Worm (Caenorhabditis elegans) whole organism, young adult: ENCODE data around the gene zfp-1.

Experiments
- B0035.1 ChIP-seq: sonication (generic microtip); optimal IDR thresholded peaks from 2 replicates; lab custom pipeline; 2016; ENCODE audit warnings: missing genetic modification characterization, mild to moderate bottlenecking, missing compliant biosample characterization, missing genotype, missing genetic modification reagents
- B0336.3 ChIP-seq: fragments of 200-800 bp; sonication (Bioruptor generic); IDR thresholded peaks from 2 replicates; pipeline ENCODE4 v1.3.6; 2022; ENCODE audit warnings: missing genetic modification characterization, missing compliant biosample characterization
- C06A6.2 ChIP-seq: fragments of 200-800 bp; sonication (Bioruptor generic); conservative IDR thresholded peaks from 2 replicates; pipeline ENCODE4 v1.3.6; 2022; ENCODE audit warnings: missing genetic modification characterization, missing compliant biosample characterization
- D2030.7 ChIP-seq: fragments of 200-800 bp; sonication (Bioruptor generic); IDR thresholded peaks from 2 replicates; pipeline ENCODE4 v1.3.6; 2022; ENCODE audit warnings: missing genetic modification reagents, missing genetic modification characterization, missing compliant biosample characterization
- F22D6.2 ChIP-seq: sonication (generic microtip); optimal IDR thresholded peaks from 2 replicates; lab custom pipeline; 2016; ENCODE audit warnings: mild to moderate bottlenecking, missing genetic modification characterization, missing compliant biosample characterization
- F23B12.7 ChIP-seq: sonication (generic microtip); optimal IDR thresholded peaks from 2 replicates; lab custom pipeline; 2017; ENCODE audit warnings: missing genetic modification characterization, mild to moderate bottlenecking, missing compliant biosample characterization, antibody characterized with exemption, moderate library complexity; ENCODE audit not compliant: insufficient read depth
- F39B2.1 ChIP-seq: fragments of 200-800 bp; sonication (Bioruptor generic); IDR thresholded peaks from 2 replicates; pipeline ENCODE4 v1.3.6; 2022; ENCODE audit warnings: missing genetic modification reagents, missing genetic modification characterization, missing compliant biosample characterization
- F49E8.2 ChIP-seq: sonication (generic microtip); optimal IDR thresholded peaks from 3 replicates; lab custom pipeline; 2017; ENCODE audit warnings: missing genetic modification characterization, mild to moderate bottlenecking, missing compliant biosample characterization, antibody characterized with exemption, moderate library complexity; ENCODE audit not compliant: insufficient read depth
- F57A8.1 ChIP-seq: fragments of 200-800 bp; sonication (Bioruptor generic); optimal IDR thresholded peaks from 2 replicates; lab custom pipeline; 2018; ENCODE audit warnings: mild to moderate bottlenecking, missing genetic modification characterization, moderate library complexity, missing compliant biosample characterization
- Y53G8AR.9 ChIP-seq: fragments of 200-800 bp; sonication (Bioruptor generic); conservative IDR thresholded peaks from 2 replicates; pipeline ENCODE4 v1.3.6; 2022; ENCODE audit warnings: missing genetic modification reagents, missing genetic modification characterization, missing compliant biosample characterization
- atf-7 ChIP-seq: sonication (generic microtip); optimal IDR thresholded peaks from 2 replicates; lab custom pipeline; 2017; ENCODE audit warnings: mild to moderate bottlenecking, missing genetic modification characterization, missing compliant biosample characterization
- athp-1 ChIP-seq: sonication (generic microtip); optimal IDR thresholded peaks from 2 replicates; lab custom pipeline; 2017; ENCODE audit warnings: mild to moderate bottlenecking, missing genetic modification characterization, missing compliant biosample characterization
- cebp-1 ChIP-seq, 2 experiments: fragments of 200-800 bp in 1 of 2; sonication (Bioruptor generic) in 1 of 2; sonication (generic microtip) in 1 of 2; IDR thresholded peaks in 1 of 2; optimal IDR thresholded peaks in 1 of 2; 2 replicates each; pipeline versions ENCODE4 v1.3.6 to Lab custom; 2017 to 2022; ENCODE audit warnings: missing compliant biosample characterization in 2 of 2, missing genetic modification characterization in 2 of 2, mild to moderate bottlenecking in 1 of 2, missing genetic modification reagents in 1 of 2, moderate library complexity in 1 of 2
- ceh-100 ChIP-seq: fragments of 200-800 bp; sonication (Bioruptor generic); IDR thresholded peaks from 2 replicates; pipeline ENCODE4 v1.3.6; 2022; ENCODE audit warnings: missing genetic modification reagents, missing genetic modification characterization, missing compliant biosample characterization
- ceh-27 ChIP-seq: fragments of 200-800 bp; sonication (Bioruptor generic); optimal IDR thresholded peaks from 2 replicates; lab custom pipeline; 2018; ENCODE audit warnings: mild to moderate bottlenecking, missing genetic modification characterization, moderate library complexity, missing compliant biosample characterization
- die-1 ChIP-seq: sonication (generic microtip); optimal IDR thresholded peaks from 2 replicates; lab custom pipeline; 2016; ENCODE audit warnings: missing genotype, mild to moderate bottlenecking, missing genetic modification characterization, missing compliant biosample characterization
- egl-18 ChIP-seq: fragments of 200-800 bp; sonication (Bioruptor generic); IDR thresholded peaks from 2 replicates; pipeline ENCODE4 v1.3.6; 2022; ENCODE audit warnings: missing genetic modification reagents, missing genetic modification characterization, missing compliant biosample characterization
- egl-44 ChIP-seq: fragments of 200-800 bp; sonication (Bioruptor generic); IDR thresholded peaks from 2 replicates; pipeline ENCODE4 v1.3.6; 2022; ENCODE audit warnings: missing genetic modification reagents, missing genetic modification characterization, missing compliant biosample characterization
- fkh-3 ChIP-seq: sonication (generic microtip); optimal IDR thresholded peaks from 2 replicates; lab custom pipeline; 2016; ENCODE audit warnings: mild to moderate bottlenecking, missing genetic modification characterization, missing compliant biosample characterization
- lin-26 ChIP-seq: fragments of 200-800 bp; sonication (Bioruptor generic); IDR thresholded peaks from 2 replicates; pipeline ENCODE4 v1.3.6; 2022; ENCODE audit warnings: missing genetic modification reagents, missing genetic modification characterization, missing compliant biosample characterization
- lin-40 ChIP-seq: sonication (generic microtip); optimal IDR thresholded peaks from 2 replicates; lab custom pipeline; 2016; ENCODE audit warnings: missing genetic modification characterization, mild to moderate bottlenecking, missing compliant biosample characterization, missing genotype, missing genetic modification reagents
- lin-54 ChIP-seq: fragments of 200-800 bp; sonication (Bioruptor generic); optimal IDR thresholded peaks from 2 replicates; lab custom pipeline; 2018; ENCODE audit warnings: mild to moderate bottlenecking, missing genetic modification characterization, missing compliant biosample characterization
- madf-6 ChIP-seq: fragments of 200-800 bp; sonication (Bioruptor generic); IDR thresholded peaks from 2 replicates; pipeline ENCODE4 v1.3.6; 2022; ENCODE audit warnings: missing genetic modification reagents, missing genetic modification characterization, missing compliant biosample characterization
- mcd-1 ChIP-seq: fragments of 200-800 bp; sonication (Bioruptor generic); IDR thresholded peaks from 2 replicates; pipeline ENCODE4 v1.3.6; 2022; ENCODE audit warnings: missing genetic modification reagents, missing genetic modification characterization, missing compliant biosample characterization
- nhr-120 ChIP-seq: fragments of 200-800 bp; sonication (Bioruptor generic); IDR thresholded peaks from 2 replicates; pipeline ENCODE4 v1.3.6; 2022; ENCODE audit warnings: missing genetic modification characterization, missing compliant biosample characterization
- nhr-179 ChIP-seq: sonication (generic microtip); optimal IDR thresholded peaks from 2 replicates; lab custom pipeline; 2016; ENCODE audit warnings: mild to moderate bottlenecking, missing genetic modification characterization, missing compliant biosample characterization
- nhr-90 ChIP-seq: sonication (generic microtip); optimal IDR thresholded peaks from 2 replicates; lab custom pipeline; 2016; ENCODE audit warnings: missing genotype, mild to moderate bottlenecking, missing genetic modification characterization, missing compliant biosample characterization
- pha-4 ChIP-seq: fragments of 150-350 bp; sonication (generic microtip); optimal IDR thresholded peaks from 2 replicates; lab custom pipeline; 2014; ENCODE audit warnings: missing biosample characterization, missing genetic modification reagents, missing genetic modification characterization
- rcor-1 ChIP-seq: fragments of 200-800 bp; sonication (Bioruptor generic); IDR thresholded peaks from 2 replicates; pipeline ENCODE4 v1.3.6; 2022; ENCODE audit warnings: missing genetic modification reagents, missing genetic modification characterization, missing compliant biosample characterization
- repo-1 ChIP-seq: sonication (generic microtip); optimal IDR thresholded peaks from 2 replicates; lab custom pipeline; 2017; ENCODE audit warnings: mild to moderate bottlenecking, missing genetic modification characterization, missing compliant biosample characterization
- sdz-38 ChIP-seq: sonication (generic microtip); optimal IDR thresholded peaks from 2 replicates; lab custom pipeline; 2016; ENCODE audit warnings: missing genotype, missing genetic modification characterization, missing compliant biosample characterization
- sea-2 ChIP-seq: fragments of 200-800 bp; sonication (Bioruptor generic); IDR thresholded peaks from 2 replicates; pipeline ENCODE4 v1.3.6; 2022; ENCODE audit warnings: missing genetic modification characterization, missing compliant biosample characterization
- snpc-1.1 ChIP-seq: sonication (generic microtip); optimal IDR thresholded peaks from 2 replicates; lab custom pipeline; 2017; ENCODE audit warnings: missing genetic modification characterization, mild to moderate bottlenecking, missing compliant biosample characterization, antibody characterized with exemption, moderate library complexity, missing genotype, missing genetic modification reagents; ENCODE audit not compliant: insufficient read depth
- snpc-1.3 ChIP-seq: sonication (generic microtip); optimal IDR thresholded peaks from 2 replicates; lab custom pipeline; 2017; ENCODE audit warnings: missing genetic modification characterization, mild to moderate bottlenecking, missing compliant biosample characterization, antibody characterized with exemption, moderate library complexity, missing genotype, missing genetic modification reagents; ENCODE audit not compliant: insufficient read depth
- snpc-3.4 ChIP-seq: sonication (generic microtip); optimal IDR thresholded peaks from 2 replicates; lab custom pipeline; 2017; ENCODE audit warnings: missing genetic modification characterization, mild to moderate bottlenecking, missing compliant biosample characterization, antibody characterized with exemption, moderate library complexity, missing genotype, missing genetic modification reagents
- tbp1 ChIP-seq: fragments of 200-800 bp; sonication (Bioruptor generic); optimal IDR thresholded peaks from 2 replicates; lab custom pipeline; 2018; ENCODE audit warnings: mild to moderate bottlenecking, missing genetic modification characterization, missing compliant biosample characterization
- unc-62 ChIP-seq: fragments of 150-350 bp; optimal IDR thresholded peaks from 2 replicates; lab custom pipeline; 2014; ENCODE audit warnings: missing biosample characterization, missing genetic modification reagents, missing genetic modification characterization
- zfh-2 ChIP-seq: fragments of 200-800 bp; sonication (Bioruptor generic); conservative IDR thresholded peaks from 2 replicates; pipeline ENCODE4 v1.3.6; 2022; ENCODE audit warnings: missing genetic modification reagents, missing genetic modification characterization, missing compliant biosample characterization
- ztf-22 ChIP-seq: fragments of 200-800 bp; sonication (Bioruptor generic); optimal IDR thresholded peaks from 2 replicates; lab custom pipeline; 2018; ENCODE audit warnings: mild to moderate bottlenecking, missing genetic modification characterization, moderate library complexity, missing compliant biosample characterization
- ztf-25 ChIP-seq: fragments of 200-800 bp; sonication (Bioruptor generic); IDR thresholded peaks from 2 replicates; pipeline ENCODE4 v1.3.6; 2022; ENCODE audit warnings: missing genetic modification reagents, missing genetic modification characterization, missing compliant biosample characterization
- ztf-26 ChIP-seq: sonication (generic microtip); optimal IDR thresholded peaks from 2 replicates; lab custom pipeline; 2017; ENCODE audit warnings: missing genetic modification characterization, missing compliant biosample characterization
- ztf-3 ChIP-seq: fragments of 200-800 bp; sonication (Bioruptor generic); optimal IDR thresholded peaks from 2 replicates; lab custom pipeline; 2018; ENCODE audit warnings: mild to moderate bottlenecking, missing genetic modification characterization, missing compliant biosample characterization

The zfp-1 gene

ce11 chrIII:8800796-8801083, 9.4 kb downstream of the zfp-1 start:
- no peak for TF ChIP-seq sdz-38 (tag; lab: Kevin White, UChicago)
- TF ChIP-seq F39B2.1 (GFP tag; lab: Robert Waterston, UW), result no peak
- no peak for TF ChIP-seq D2030.7
- no peak for TF ChIP-seq sea-2
- TF ChIP-seq lin-54 (GFP tag; lab: Kevin White, UChicago), result no peak
- no peak for TF ChIP-seq C06A6.2 (GFP tag; lab: Robert Waterston, UW)
- TF ChIP-seq snpc-1.3 (tag; lab: Kevin White, UChicago), result no peak
- no peak for TF ChIP-seq egl-18 (GFP tag; lab: Robert Waterston, UW)
- no peak for TF ChIP-seq die-1 (tag; lab: Kevin White, UChicago)
- TF ChIP-seq ztf-25 (GFP tag; lab: Robert Waterston, UW), result no peak
- no peak for TF ChIP-seq F49E8.2 (tag; lab: Kevin White, UChicago)
- no peak for TF ChIP-seq egl-44 (GFP tag; lab: Robert Waterston, UW)
- no peak for TF ChIP-seq mcd-1 (GFP tag; lab: Robert Waterston, UW)
- no peak for TF ChIP-seq madf-6
- TF ChIP-seq snpc-1.1 (tag; lab: Kevin White, UChicago), result no peak
- TF ChIP-seq ztf-26, result no peak

- peak; percentile 19 for TF ChIP-seq die-1 (tag; lab: Kevin White, UChicago)
- TF ChIP-seq B0336.3 (GFP tag; lab: Robert Waterston, UW), result no peak
- no peak for TF ChIP-seq fkh-3 (tag; lab: Kevin White, UChicago)
- TF ChIP-seq, all 124 proteins: peak for 1
Observed at ce11 chrIII:8801352-8801863, 10.1 kb downstream of the zfp-1 start.

- peak; percentile 89 for TF ChIP-seq unc-62
- peak; percentile 67 for TF ChIP-seq B0035.1 (tag; lab: Kevin White, UChicago)
- peak; percentile 96 for TF ChIP-seq ztf-22 (GFP tag; lab: Kevin White, UChicago)
- TF ChIP-seq D2030.7, result no peak
- peak; percentile 96 for TF ChIP-seq lin-40
- no peak for TF ChIP-seq cebp-1 (GFP tag; IDR thresholded peaks at IDR 0.05; lab: Robert Waterston, UW)
- TF ChIP-seq cebp-1 (tag; optimal IDR thresholded peaks at IDR 0.05; lab: Kevin White, UChicago), result peak; percentile 92
- peak; percentile 97 for TF ChIP-seq zfh-2 (GFP tag; lab: Robert Waterston, UW)
- TF ChIP-seq repo-1, result peak; percentile 46
- no peak for TF ChIP-seq F49E8.2 (tag; lab: Kevin White, UChicago)
- TF ChIP-seq athp-1 (tag; lab: Kevin White, UChicago), result peak; percentile 85
- TF ChIP-seq fkh-3 (tag; lab: Kevin White, UChicago), result no peak
- peak; percentile 33; the same call in 1 of the 2 replicates for TF ChIP-seq rcor-1 (GFP tag; lab: Robert Waterston, UW)
- TF ChIP-seq F23B12.7 (tag; lab: Kevin White, UChicago), result peak; percentile 80
- peak; percentile 85 for TF ChIP-seq nhr-90
- TF ChIP-seq ceh-100 (GFP tag; lab: Robert Waterston, UW), result peak; percentile 37; the same call in 1 of the 2 replicates
- peak; percentile 98 for TF ChIP-seq atf-7 (tag; lab: Kevin White, UChicago)
- peak; percentile 53 for TF ChIP-seq snpc-3.4
- TF ChIP-seq F57A8.1 (GFP tag; lab: Kevin White, UChicago), result no peak
- peak; percentile 57 for TF ChIP-seq tbp1 (GFP tag; lab: Kevin White, UChicago)
- TF ChIP-seq Y53G8AR.9 (GFP tag; lab: Robert Waterston, UW), result 0 out of 2 replicates have a peak, but pooled peaks have one; percentile 72
- peak; percentile 83 for TF ChIP-seq ztf-3 (GFP tag; lab: Kevin White, UChicago)
- TF ChIP-seq lin-26 (GFP tag; lab: Robert Waterston, UW), result peak; percentile 75; the same call in 1 of the 2 replicates
- peak; percentile 77 for TF ChIP-seq F22D6.2 (tag; lab: Kevin White, UChicago)
- TF ChIP-seq pha-4 (tag; lab: Kevin White, UChicago), result peak; percentile 90
- no peak for TF ChIP-seq nhr-179 (tag; lab: Kevin White, UChicago)
- TF ChIP-seq ceh-27, result peak; percentile 90
- TF ChIP-seq nhr-120, result no peak
Observed at ce11 chrIII:8801864-8802818, 10.8 kb downstream of the zfp-1 start.
